Worm (Caenorhabditis elegans) whole organism, L1 larva: ENCODE results near the gene pah-1.

Experiments used
- F16B12.6 ChIP-seq: fragments of 150-350 bp; optimal IDR thresholded peaks from 2 replicates; lab custom pipeline; 2014; ENCODE audit warnings: missing biosample characterization, missing genetic modification characterization
- aha-1 ChIP-seq: fragments of 150-350 bp; optimal IDR thresholded peaks from 2 replicates; lab custom pipeline; 2014; ENCODE audit warnings: missing biosample characterization, missing genetic modification characterization
- ama-1 ChIP-seq: fragments of 150-350 bp; optimal IDR thresholded peaks from 2 replicates; lab custom pipeline; 2014
- blmp-1 ChIP-seq: fragments of 150-350 bp; optimal IDR thresholded peaks from 2 replicates; lab custom pipeline; 2014; ENCODE audit warnings: missing biosample characterization, missing genetic modification characterization
- ceh-63 ChIP-seq: fragments of 200-800 bp; sonication (Bioruptor generic); optimal IDR thresholded peaks from 2 replicates; lab custom pipeline; 2018; ENCODE audit warnings: mild to moderate bottlenecking, missing genetic modification characterization, missing compliant biosample characterization
- ceh-8 ChIP-seq: fragments of 200-800 bp; sonication (Bioruptor generic); optimal IDR thresholded peaks from 2 replicates; lab custom pipeline; 2018; ENCODE audit warnings: mild to moderate bottlenecking, missing genetic modification characterization, moderate library complexity, missing compliant biosample characterization
- ceh-88 ChIP-seq: fragments of 200-800 bp; sonication (Bioruptor generic); IDR thresholded peaks from 2 replicates; pipeline ENCODE4 v1.3.6; 2022; ENCODE audit warnings: missing genetic modification characterization, missing compliant biosample characterization
- ces-1 ChIP-seq: fragments of 150-350 bp; optimal IDR thresholded peaks from 2 replicates; lab custom pipeline; 2014; ENCODE audit warnings: missing biosample characterization, missing genetic modification reagents, missing genetic modification characterization
- dpl-1 ChIP-seq, 3 experiments: fragments of 150-350 bp in 2 of 3; sonication (generic microtip) in 1 of 3; optimal IDR thresholded peaks; 2 replicates each; lab custom pipeline; 2014 to 2017; ENCODE audit warnings: missing biosample characterization in 3 of 3, missing genetic modification characterization in 3 of 3, missing genetic modification reagents in 3 of 3
- efl-1 ChIP-seq, 4 experiments: fragments of 150-350 bp; optimal IDR thresholded peaks in 3 of 4; peaks in 1 of 4; 1 replicate in 1 of 4; 2 replicates in 3 of 4; lab custom pipeline; 2014; ENCODE audit warnings: missing biosample characterization in 2 of 4, missing genetic modification characterization in 2 of 4, missing genetic modification reagents in 2 of 4
- egl-27 ChIP-seq, 2 experiments: fragments of 150-350 bp in 1 of 2; sonication (generic microtip); optimal IDR thresholded peaks; 3 replicates each; lab custom pipeline; 2017 to 2018; ENCODE audit warnings: missing biosample characterization in 2 of 2, missing genetic modification characterization in 2 of 2, missing genetic modification reagents in 2 of 2
- ets-5 ChIP-seq: fragments of 200-800 bp; sonication (Bioruptor generic); IDR thresholded peaks from 2 replicates; pipeline ENCODE4 v1.3.6; 2022; ENCODE audit warnings: missing genetic modification characterization, missing compliant biosample characterization
- fkh-10 ChIP-seq: sonication (generic microtip); optimal IDR thresholded peaks from 2 replicates; lab custom pipeline; 2017; ENCODE audit warnings: missing biosample characterization, missing genetic modification reagents, missing genetic modification characterization
- fkh-4 ChIP-seq: sonication (generic microtip); optimal IDR thresholded peaks from 2 replicates; lab custom pipeline; 2016; ENCODE audit warnings: missing compliant biosample characterization, missing genetic modification characterization, borderline replicate concordance
- fos-1 ChIP-seq: fragments of 150-350 bp; optimal IDR thresholded peaks from 2 replicates; lab custom pipeline; 2014; ENCODE audit warnings: missing biosample characterization, missing genetic modification characterization
- hpl-2 ChIP-seq: fragments of 150-350 bp; optimal IDR thresholded peaks from 2 replicates; lab custom pipeline; 2014; ENCODE audit warnings: missing biosample characterization, missing genetic modification reagents, missing genetic modification characterization
- isw-1 ChIP-seq: fragments of 200-800 bp; sonication (Bioruptor generic); IDR thresholded peaks from 2 replicates; pipeline ENCODE4 v1.3.6; 2022; ENCODE audit warnings: missing genetic modification characterization, missing compliant biosample characterization
- jun-1 ChIP-seq: fragments of 150-350 bp; optimal IDR thresholded peaks from 2 replicates; lab custom pipeline; 2014; ENCODE audit warnings: missing biosample characterization, missing genetic modification reagents, missing genetic modification characterization
- lin-14 ChIP-seq: fragments of 200-800 bp; sonication (Bioruptor generic); optimal IDR thresholded peaks from 2 replicates; lab custom pipeline; 2018; ENCODE audit warnings: mild to moderate bottlenecking, missing genetic modification characterization, moderate library complexity, missing compliant biosample characterization
- lin-15B ChIP-seq: fragments of 150-350 bp; sonication (generic microtip); optimal IDR thresholded peaks from 3 replicates; lab custom pipeline; 2014; ENCODE audit warnings: missing biosample characterization, missing genetic modification characterization
- lin-35 ChIP-seq, 2 experiments: fragments of 150-350 bp; optimal IDR thresholded peaks; 2 replicates each; lab custom pipeline; 2014; ENCODE audit warnings: missing biosample characterization in 2 of 2, missing genetic modification characterization in 2 of 2, missing genetic modification reagents in 2 of 2
- lin-39 ChIP-seq: fragments of 150-350 bp; optimal IDR thresholded peaks from 2 replicates; lab custom pipeline; 2014; ENCODE audit warnings: missing biosample characterization, missing genetic modification reagents, missing genetic modification characterization
- lir-3 ChIP-seq: sonication (generic microtip); optimal IDR thresholded peaks from 2 replicates; lab custom pipeline; 2016; ENCODE audit warnings: mild to moderate bottlenecking, missing genetic modification characterization, moderate library complexity, missing compliant biosample characterization; ENCODE audit not compliant: poor library complexity
- lsy-2 ChIP-seq, 2 experiments: fragments of 150-350 bp; optimal IDR thresholded peaks; 2 replicates each; lab custom pipeline; 2014; ENCODE audit warnings: missing biosample characterization in 2 of 2, missing genetic modification characterization in 2 of 2
- mab-9 ChIP-seq: fragments of 200-800 bp; sonication (Bioruptor generic); IDR thresholded peaks from 2 replicates; pipeline ENCODE4 v1.3.6; 2022; ENCODE audit warnings: missing genetic modification reagents, missing genetic modification characterization, missing compliant biosample characterization
- mdl-1 ChIP-seq, 2 experiments: fragments of 150-350 bp; optimal IDR thresholded peaks; 2 replicates each; lab custom pipeline; 2014 to 2017; ENCODE audit warnings: missing biosample characterization in 2 of 2, missing genetic modification characterization in 2 of 2, inconsistent platforms in 1 of 2
- mep-1 ChIP-seq: fragments of 150-350 bp; optimal IDR thresholded peaks from 2 replicates; lab custom pipeline; 2014; ENCODE audit warnings: missing biosample characterization, missing genetic modification characterization
- nhr-12 ChIP-seq: sonication (generic microtip); optimal IDR thresholded peaks from 2 replicates; lab custom pipeline; 2017; ENCODE audit warnings: missing biosample characterization, missing genetic modification characterization
- nhr-19 ChIP-seq: fragments of 200-800 bp; sonication (Bioruptor generic); conservative IDR thresholded peaks from 2 replicates; pipeline ENCODE4 v1.3.6; 2022; ENCODE audit warnings: missing genetic modification characterization, missing compliant biosample characterization
- nhr-20 ChIP-seq: sonication (generic microtip); optimal IDR thresholded peaks from 2 replicates; lab custom pipeline; 2016; ENCODE audit warnings: mild to moderate bottlenecking, missing genetic modification characterization, missing compliant biosample characterization
- nhr-237 ChIP-seq: fragments of 150-350 bp; optimal IDR thresholded peaks from 2 replicates; lab custom pipeline; 2014; ENCODE audit warnings: missing biosample characterization, missing genetic modification characterization
- nhr-47 ChIP-seq: sonication (generic microtip); optimal IDR thresholded peaks from 2 replicates; lab custom pipeline; 2016; ENCODE audit warnings: mild to moderate bottlenecking, missing genetic modification characterization, moderate library complexity, missing compliant biosample characterization
- nhr-71 ChIP-seq: sonication (generic microtip); optimal IDR thresholded peaks from 2 replicates; lab custom pipeline; 2016; ENCODE audit warnings: mild to moderate bottlenecking, missing genetic modification characterization, moderate library complexity, missing compliant biosample characterization
- nhr-76 ChIP-seq: sonication (generic microtip); optimal IDR thresholded peaks from 2 replicates; lab custom pipeline; 2017; ENCODE audit warnings: missing biosample characterization, missing genetic modification characterization
- nhr-77 ChIP-seq: fragments of 150-350 bp; optimal IDR thresholded peaks from 2 replicates; lab custom pipeline; 2014; ENCODE audit warnings: missing biosample characterization, missing genetic modification characterization
- pag-3 ChIP-seq: sonication (generic microtip); optimal IDR thresholded peaks from 2 replicates; lab custom pipeline; 2017; ENCODE audit warnings: missing genetic modification characterization, mild to moderate bottlenecking, missing compliant biosample characterization, antibody characterized with exemption, borderline replicate concordance; ENCODE audit not compliant: insufficient read depth
- pax-3 ChIP-seq: fragments of 200-800 bp; sonication (Bioruptor generic); optimal IDR thresholded peaks from 2 replicates; lab custom pipeline; 2018; ENCODE audit warnings: mild to moderate bottlenecking, missing genetic modification characterization, moderate library complexity, missing compliant biosample characterization
- pqm-1 ChIP-seq: sonication (generic microtip); optimal IDR thresholded peaks from 3 replicates; lab custom pipeline; 2017; ENCODE audit warnings: missing biosample characterization, missing genetic modification characterization
- skn-1 ChIP-seq: fragments of 150-350 bp; optimal IDR thresholded peaks from 2 replicates; lab custom pipeline; 2014; ENCODE audit warnings: missing biosample characterization, missing genetic modification characterization
- snu-23 ChIP-seq: sonication (generic microtip); optimal IDR thresholded peaks from 2 replicates; lab custom pipeline; 2016; ENCODE audit warnings: missing genetic modification characterization, missing compliant biosample characterization
- tbx-2 ChIP-seq: sonication (generic microtip); optimal IDR thresholded peaks from 2 replicates; lab custom pipeline; 2016; ENCODE audit warnings: missing genetic modification characterization, missing compliant biosample characterization
- tlp-1 ChIP-seq: fragments of 150-350 bp; optimal IDR thresholded peaks from 2 replicates; lab custom pipeline; 2014; ENCODE audit warnings: missing biosample characterization, missing genetic modification characterization
- unc-130 ChIP-seq: fragments of 150-350 bp; optimal IDR thresholded peaks from 2 replicates; lab custom pipeline; 2017; ENCODE audit warnings: missing biosample characterization, missing genetic modification characterization, inconsistent platforms
- unc-30 ChIP-seq: sonication (generic microtip); optimal IDR thresholded peaks from 2 replicates; lab custom pipeline; 2017; ENCODE audit warnings: missing biosample characterization, missing genetic modification characterization
- unc-86 ChIP-seq: sonication (generic microtip); optimal IDR thresholded peaks from 2 replicates; lab custom pipeline; 2016; ENCODE audit warnings: missing genetic modification characterization, missing compliant biosample characterization
- unc-98 ChIP-seq: fragments of 200-800 bp; sonication (Bioruptor generic); IDR thresholded peaks from 2 replicates; pipeline ENCODE4 v1.3.6; 2022; ENCODE audit warnings: missing genetic modification characterization, missing compliant biosample characterization
- vab-15 ChIP-seq: sonication (generic microtip); optimal IDR thresholded peaks from 2 replicates; lab custom pipeline; 2017; ENCODE audit warnings: missing genotype, mild to moderate bottlenecking, missing genetic modification characterization, missing compliant biosample characterization
- zag-1 ChIP-seq: fragments of 150-350 bp; optimal IDR thresholded peaks from 2 replicates; lab custom pipeline; 2014; ENCODE audit warnings: missing biosample characterization, missing genetic modification characterization
- zip-4 ChIP-seq: fragments of 200-800 bp; sonication (Bioruptor generic); optimal IDR thresholded peaks from 2 replicates; lab custom pipeline; 2018; ENCODE audit warnings: mild to moderate bottlenecking, missing genetic modification characterization, moderate library complexity, missing compliant biosample characterization
- ztf-11 ChIP-seq, 2 experiments: sonication (generic microtip); optimal IDR thresholded peaks; 2 replicates each; lab custom pipeline; 2016 to 2017; ENCODE audit warnings: missing genetic modification characterization in 2 of 2, missing biosample characterization in 1 of 2, missing compliant biosample characterization in 1 of 2
- ztf-4 ChIP-seq: fragments of 150-350 bp; optimal IDR thresholded peaks from 2 replicates; lab custom pipeline; 2014; ENCODE audit warnings: missing biosample characterization, missing genetic modification characterization

pah-1 gene

DNA sequence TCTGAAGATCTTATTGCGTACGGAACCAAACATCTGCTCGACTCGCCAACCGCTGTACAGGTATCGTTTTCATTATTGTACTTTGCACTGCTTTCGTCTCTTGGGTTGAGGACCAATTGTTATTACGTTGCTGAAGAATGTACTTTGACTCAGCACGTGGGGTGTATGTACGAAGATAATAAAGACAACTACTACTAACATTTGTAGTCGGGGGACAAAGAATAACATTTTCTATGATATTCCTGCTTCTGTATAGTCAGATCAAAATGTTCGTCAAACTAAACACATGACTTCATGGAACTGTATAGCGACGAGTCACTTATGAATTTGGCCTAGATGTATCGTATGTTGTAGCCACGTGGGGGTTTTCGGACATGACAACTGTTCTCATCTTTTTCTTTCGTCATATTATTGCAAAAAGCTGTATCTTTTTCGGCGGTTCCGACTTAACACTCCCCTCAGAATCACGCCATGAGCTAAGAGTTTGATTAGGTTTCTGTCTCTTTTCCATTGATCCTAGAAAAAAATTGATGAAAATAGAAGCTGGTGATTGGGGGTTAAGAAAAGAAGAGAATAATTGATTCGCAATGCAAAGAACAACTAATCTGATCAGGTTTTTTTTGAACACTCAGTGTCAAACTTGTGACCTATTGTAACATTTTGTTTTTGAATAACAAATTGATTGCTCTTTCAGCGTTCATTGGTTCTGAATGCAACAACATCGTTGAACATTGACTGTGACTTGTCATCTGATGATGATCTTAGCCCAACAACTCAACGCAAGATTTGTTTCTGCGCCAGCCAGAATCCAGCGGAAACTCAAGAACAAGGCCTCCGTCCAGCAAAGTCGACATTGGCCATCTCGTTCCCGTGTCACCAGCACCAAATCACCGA, 22.0 kb downstream of the pah-1 start (continued):
- TF ChIP-seq nhr-20 (tag; lab: Kevin White, UChicago) (peak; percentile 42), ztf-11 (tag; optimal IDR thresholded peaks at IDR 0.05; lab: Kevin White, UChicago) (no peak), ces-1 (GFP tag; lab: Kevin White, UChicago) (no peak), ama-1 (lab: Kevin White, UChicago) (no peak), snu-23 (GFP tag; lab: Kevin White, UChicago) (peak; percentile 19), efl-1 (optimal IDR thresholded peaks at IDR 0.05; lab: Kevin White, UChicago) (no peak), efl-1 (GFP tag; optimal IDR thresholded peaks at IDR 0.05 in 1 of 2; lab: Kevin White, UChicago) (peak in 1 of 2 experiments; percentile 91), fkh-4 (tag; lab: Kevin White, UChicago) (no peak), zip-4 (GFP tag; lab: Kevin White, UChicago) (no peak), ceh-63 (GFP tag; lab: Kevin White, UChicago) (no peak), nhr-71 (tag; lab: Kevin White, UChicago) (peak; percentile 62), hpl-2 (GFP tag; lab: Kevin White, UChicago) (no peak), nhr-19 (peak; percentile 90), nhr-47 (tag; lab: Kevin White, UChicago) (peak; percentile 24), ceh-8 (GFP tag; lab: Kevin White, UChicago) (no peak), tbx-2 (tag; lab: Kevin White, UChicago) (no peak), ets-5 (GFP tag; lab: Robert Waterston, UW) (no peak), lin-39 (no peak), nhr-76 (tag; lab: Kevin White, UChicago) (no peak), lin-15B (no peak), ztf-4 (peak; percentile 33), pax-3 (no peak), lir-3 (tag; lab: Kevin White, UChicago) (peak; percentile 31), F16B12.6 (tag; lab: Kevin White, UChicago) (no peak), blmp-1 (tag; lab: Kevin White, UChicago) (peak; percentile 36), lin-35 (GFP tag; optimal IDR thresholded peaks at IDR 0.05; lab: Kevin White, UChicago) (peak in 1 of 2 experiments; percentile 55), unc-86 (tag; lab: Kevin White, UChicago) (no peak), mep-1 (tag; lab: Kevin White, UChicago) (peak; percentile 1), fos-1 (no peak), pag-3 (tag; lab: Kevin White, UChicago) (no peak), tlp-1 (no peak), mdl-1 (tag; optimal IDR thresholded peaks at IDR 0.05; lab: Kevin White, UChicago) (peak in 1 of 2 experiments; percentile 57), lin-14 (GFP tag; lab: Kevin White, UChicago) (peak; percentile 36), fkh-10 (GFP tag; lab: Kevin White, UChicago) (no peak), unc-30 (tag; lab: Kevin White, UChicago) (no peak), skn-1 (tag; lab: Kevin White, UChicago) (no peak), egl-27 (tag; optimal IDR thresholded peaks at IDR 0.05; lab: Kevin White, UChicago) (no peak), nhr-237 (tag; lab: Kevin White, UChicago) (no peak), unc-98 (no peak), unc-130 (tag; lab: Kevin White, UChicago) (peak; percentile 52), jun-1 (tag; lab: Kevin White, UChicago) (no peak), ceh-88 (GFP tag; lab: Robert Waterston, UW) (no peak), lsy-2 (tag; optimal IDR thresholded peaks at IDR 0.05; lab: Kevin White, UChicago) (peak in 1 of 2 experiments; percentile 47), zag-1 (tag; lab: Kevin White, UChicago) (no peak), nhr-77 (tag; lab: Kevin White, UChicago) (no peak), nhr-12 (tag; lab: Kevin White, UChicago) (no peak), dpl-1 (GFP tag; optimal IDR thresholded peaks at IDR 0.05; lab: Kevin White, UChicago) (no peak), mab-9 (GFP tag; lab: Robert Waterston, UW) (no peak), isw-1 (GFP tag; lab: Robert Waterston, UW) (no peak), vab-15 (tag; lab: Kevin White, UChicago) (no peak), aha-1 (tag; lab: Kevin White, UChicago) (no peak), pqm-1 (tag; lab: Kevin White, UChicago) (no peak)
